Fruit fly (Drosophila melanogaster) whole organism, embryonic: ENCODE results near the gene Or88a.

ENCODE experiments used
- ATbp ChIP-seq: fragments of 200-800 bp; sonication (Bioruptor generic); optimal IDR thresholded peaks from 2 replicates; lab custom pipeline; 2017; ENCODE audit warnings: missing biosample characterization, mild to moderate bottlenecking, missing genetic modification characterization, missing genetic modification reagents
- Atf3 ChIP-seq: fragments of 200-800 bp; sonication (Bioruptor generic); optimal IDR thresholded peaks from 3 replicates; lab custom pipeline; 2016; ENCODE audit warnings: missing biosample characterization, missing genetic modification characterization
- CG12071 ChIP-seq: fragments of 200-800 bp; sonication (Bioruptor generic); optimal IDR thresholded peaks from 3 replicates; lab custom pipeline; 2018; ENCODE audit warnings: missing biosample characterization, mild to moderate bottlenecking, missing genetic modification characterization
- CG12769 ChIP-seq: fragments of 200-800 bp; sonication (Bioruptor generic); optimal IDR thresholded peaks from 2 replicates; lab custom pipeline; 2019; ENCODE audit warnings: missing biosample characterization, mild to moderate bottlenecking, missing genetic modification characterization, moderate library complexity
- CG15073 ChIP-seq: fragments of 200-800 bp; sonication (Bioruptor generic); optimal IDR thresholded peaks from 2 replicates; lab custom pipeline; 2016; ENCODE audit warnings: missing biosample characterization, missing genetic modification characterization
- CG15514 ChIP-seq: fragments of 200-800 bp; sonication (Bioruptor generic); optimal IDR thresholded peaks from 3 replicates; lab custom pipeline; 2017; ENCODE audit warnings: missing biosample characterization, missing genetic modification characterization, mild to moderate bottlenecking, moderate library complexity, missing genetic modification reagents
- CG15601 ChIP-seq: fragments of 200-800 bp; sonication (Bioruptor generic); optimal IDR thresholded peaks from 3 replicates; lab custom pipeline; 2019; ENCODE audit warnings: missing biosample characterization, mild to moderate bottlenecking, missing genetic modification characterization, moderate library complexity
- CG15696 ChIP-seq: fragments of 200-800 bp; sonication (Bioruptor generic); optimal IDR thresholded peaks from 2 replicates; lab custom pipeline; 2019; ENCODE audit warnings: missing biosample characterization, mild to moderate bottlenecking, missing genetic modification characterization, moderate library complexity
- CG1647 ChIP-seq: fragments of 200-800 bp; sonication (Bioruptor generic); optimal IDR thresholded peaks from 3 replicates; lab custom pipeline; 2016; ENCODE audit warnings: missing biosample characterization, missing genetic modification characterization
- CG17612 ChIP-seq: fragments of 200-800 bp; sonication (Bioruptor generic); IDR thresholded peaks from 2 replicates; pipeline ENCODE4 v1.3.6; 2022; ENCODE audit warnings: missing biosample characterization, missing genetic modification characterization
- CG18476 ChIP-seq: fragments of 200-800 bp; sonication (Bioruptor generic); optimal IDR thresholded peaks from 2 replicates; lab custom pipeline; 2016; ENCODE audit warnings: missing biosample characterization, mild to moderate bottlenecking, missing genetic modification characterization
- CG2712 ChIP-seq: fragments of 200-800 bp; optimal IDR thresholded peaks from 3 replicates; lab custom pipeline; 2019; ENCODE audit warnings: missing biosample characterization, mild to moderate bottlenecking, missing genetic modification characterization, moderate library complexity
- CG31365 ChIP-seq: fragments of 200-800 bp; sonication (Bioruptor generic); optimal IDR thresholded peaks from 2 replicates; lab custom pipeline; 2018; ENCODE audit warnings: missing biosample characterization, mild to moderate bottlenecking, missing genetic modification characterization
- CG3838 ChIP-seq: fragments of 200-800 bp; sonication (Bioruptor generic); optimal IDR thresholded peaks from 3 replicates; lab custom pipeline; 2016; ENCODE audit warnings: missing biosample characterization, missing genetic modification characterization
- CG5245 ChIP-seq: fragments of 200-800 bp; sonication (Bioruptor generic); optimal IDR thresholded peaks from 3 replicates; lab custom pipeline; 2016; ENCODE audit warnings: missing biosample characterization, missing genetic modification characterization
- CG7745 ChIP-seq: fragments of 200-800 bp; sonication (Bioruptor generic); optimal IDR thresholded peaks from 2 replicates; lab custom pipeline; 2018; ENCODE audit warnings: missing biosample characterization, mild to moderate bottlenecking, missing genetic modification characterization, moderate library complexity
- CG8944 ChIP-seq: fragments of 200-800 bp; sonication (Bioruptor generic); optimal IDR thresholded peaks from 3 replicates; lab custom pipeline; 2016; ENCODE audit warnings: missing biosample characterization, missing genetic modification characterization
- Chrac-16 ChIP-seq: fragments of 200-800 bp; sonication (Bioruptor generic); optimal IDR thresholded peaks from 3 replicates; lab custom pipeline; 2016; ENCODE audit warnings: missing biosample characterization, missing genetic modification characterization
- Doc2 ChIP-seq: fragments of 200-800 bp; sonication (Bioruptor generic); IDR thresholded peaks from 2 replicates; pipeline ENCODE4 v1.3.6; 2022; ENCODE audit warnings: missing biosample characterization, missing genetic modification characterization
- Elba2 ChIP-seq: fragments of 200-800 bp; sonication (Bioruptor generic); optimal IDR thresholded peaks from 3 replicates; lab custom pipeline; 2016; ENCODE audit warnings: missing biosample characterization, missing genetic modification characterization
- HHEX ChIP-seq: fragments of 200-800 bp; sonication (Bioruptor generic); optimal IDR thresholded peaks from 3 replicates; lab custom pipeline; 2017; ENCODE audit warnings: missing biosample characterization, mild to moderate bottlenecking, missing genetic modification characterization, missing genetic modification reagents
- Kr ChIP-seq: fragments of 200-800 bp; sonication (Bioruptor generic); optimal IDR thresholded peaks from 2 replicates; lab custom pipeline; 2017; ENCODE audit warnings: missing biosample characterization, mild to moderate bottlenecking, missing genetic modification characterization
- Max ChIP-seq: fragments of 200-800 bp; sonication (Bioruptor generic); optimal IDR thresholded peaks from 2 replicates; lab custom pipeline; 2016; ENCODE audit warnings: missing biosample characterization, mild to moderate bottlenecking, missing genetic modification characterization
- Scr ChIP-seq: fragments of 200-800 bp; sonication (Bioruptor generic); IDR thresholded peaks from 2 replicates; pipeline ENCODE4 v1.3.6; 2022; ENCODE audit warnings: missing biosample characterization, missing genetic modification characterization; ENCODE audit not compliant: partially characterized antibody
- ara ChIP-seq: fragments of 200-800 bp; sonication (Bioruptor generic); IDR thresholded peaks from 2 replicates; pipeline ENCODE4 v1.3.6; 2022; ENCODE audit warnings: missing biosample characterization, missing genetic modification characterization
- chn ChIP-seq: fragments of 200-800 bp; sonication (Bioruptor generic); optimal IDR thresholded peaks from 2 replicates; lab custom pipeline; 2016; ENCODE audit warnings: missing biosample characterization, missing genetic modification characterization
- ci ChIP-seq: fragments of 200-800 bp; sonication (Bioruptor generic); IDR thresholded peaks from 3 replicates; pipeline ENCODE4 v1.3.6; 2022; ENCODE audit warnings: missing biosample characterization, missing genetic modification characterization
- crc ChIP-seq: fragments of 200-800 bp; sonication (Bioruptor generic); optimal IDR thresholded peaks from 2 replicates; lab custom pipeline; 2016; ENCODE audit warnings: missing biosample characterization, missing genetic modification characterization
- crol ChIP-seq: fragments of 200-800 bp; sonication (Bioruptor generic); IDR thresholded peaks from 2 replicates; pipeline ENCODE4 v1.3.6; 2022; ENCODE audit warnings: missing biosample characterization, missing genetic modification characterization
- dysf ChIP-seq: fragments of 200-800 bp; sonication (Bioruptor generic); IDR thresholded peaks from 3 replicates; pipeline ENCODE4 v1.3.6; 2022; ENCODE audit warnings: missing biosample characterization, missing genetic modification characterization
- en ChIP-seq: fragments of 200-800 bp; sonication (Bioruptor generic); optimal IDR thresholded peaks from 2 replicates; lab custom pipeline; 2016; ENCODE audit warnings: missing biosample characterization, missing genetic modification characterization
- eve ChIP-seq, 2 experiments: fragments of >200 bp; optimal IDR thresholded peaks; 2 replicates each; lab custom pipeline; 2017; ENCODE audit warnings: missing biosample characterization in 2 of 2, missing genetic modification characterization in 2 of 2
- fu2 ChIP-seq: fragments of 200-800 bp; sonication (Bioruptor generic); optimal IDR thresholded peaks from 2 replicates; lab custom pipeline; 2016; ENCODE audit warnings: missing biosample characterization, missing genetic modification characterization
- gt ChIP-seq: fragments of 200-800 bp; sonication (Bioruptor generic); IDR thresholded peaks from 2 replicates; pipeline ENCODE4 v1.3.6; 2022; ENCODE audit warnings: missing biosample characterization, missing genetic modification characterization
- hb ChIP-seq: fragments of 200-800 bp; sonication (Bioruptor generic); IDR thresholded peaks from 3 replicates; pipeline ENCODE4 v1.3.6; 2022; ENCODE audit warnings: missing biosample characterization, missing genetic modification characterization; ENCODE audit not compliant: partially characterized antibody
- ind ChIP-seq: fragments of 200-800 bp; sonication (Bioruptor generic); optimal IDR thresholded peaks from 3 replicates; lab custom pipeline; 2016; ENCODE audit warnings: missing biosample characterization, missing genetic modification characterization
- lov ChIP-seq, 2 experiments: fragments of 200-800 bp in 1 of 2; fragments of >200 bp in 1 of 2; sonication (Bioruptor generic) in 1 of 2; IDR thresholded peaks in 1 of 2; optimal IDR thresholded peaks in 1 of 2; 2 replicates in 1 of 2; 3 replicates in 1 of 2; pipeline versions ENCODE4 v1.3.6 to Lab custom; 2017 to 2022; ENCODE audit warnings: missing biosample characterization in 1 of 2, missing genetic modification characterization in 1 of 2
- nau ChIP-seq: fragments of 200-800 bp; sonication (Bioruptor generic); optimal IDR thresholded peaks from 3 replicates; lab custom pipeline; 2017; ENCODE audit warnings: missing biosample characterization, mild to moderate bottlenecking, missing genetic modification characterization, missing genetic modification reagents
- scrt ChIP-seq: fragments of 200-800 bp; sonication (Bioruptor generic); optimal IDR thresholded peaks from 2 replicates; lab custom pipeline; 2018; ENCODE audit warnings: missing biosample characterization, mild to moderate bottlenecking, missing genetic modification characterization, moderate library complexity
- sens-2 ChIP-seq: fragments of 200-800 bp; sonication (Bioruptor generic); IDR thresholded peaks from 2 replicates; pipeline ENCODE4 v1.3.6; 2022; ENCODE audit warnings: missing biosample characterization, missing genetic modification characterization
- sima ChIP-seq: fragments of 200-800 bp; sonication (Bioruptor generic); optimal IDR thresholded peaks from 2 replicates; lab custom pipeline; 2016; ENCODE audit warnings: missing biosample characterization, missing genetic modification characterization
- sisA ChIP-seq: fragments of 200-800 bp; sonication (Bioruptor generic); IDR thresholded peaks from 2 replicates; pipeline ENCODE4 v1.3.6; 2022; ENCODE audit warnings: missing biosample characterization, missing genetic modification characterization
- slou ChIP-seq: fragments of 200-800 bp; sonication (Bioruptor generic); optimal IDR thresholded peaks from 3 replicates; lab custom pipeline; 2016; ENCODE audit warnings: missing biosample characterization, missing genetic modification characterization
- sr ChIP-seq: fragments of 200-800 bp; sonication (Bioruptor generic); IDR thresholded peaks from 3 replicates; pipeline ENCODE4 v1.3.6; 2022; ENCODE audit warnings: missing biosample characterization, missing genetic modification characterization
- ssp ChIP-seq: fragments of 200-800 bp; sonication (Bioruptor generic); IDR thresholded peaks from 2 replicates; pipeline ENCODE4 v1.3.6; 2022; ENCODE audit warnings: missing biosample characterization, missing genetic modification characterization
- stc ChIP-seq: fragments of 200-800 bp; sonication (Bioruptor generic); IDR thresholded peaks from 2 replicates; pipeline ENCODE4 v1.3.6; 2022; ENCODE audit warnings: missing biosample characterization, missing genetic modification characterization
- stwl ChIP-seq: fragments of 200-800 bp; sonication (Bioruptor generic); optimal IDR thresholded peaks from 3 replicates; lab custom pipeline; 2018; ENCODE audit warnings: missing biosample characterization, mild to moderate bottlenecking, missing genetic modification characterization, moderate library complexity
- zen ChIP-seq: fragments of 200-800 bp; sonication (Bioruptor generic); optimal IDR thresholded peaks from 3 replicates; lab custom pipeline; 2018; ENCODE audit warnings: missing biosample characterization, mild to moderate bottlenecking, missing genetic modification characterization, moderate library complexity

Gene Or88a

dm6 chr3R:14088887-14089567 is 20.2 kb upstream of the Or88a start, which contains the start of gene Npc2b (continued):
- TF ChIP-seq CG3838 (GFP tag; lab: Kevin White, UChicago), result peak; percentile 17
- no peak for TF ChIP-seq hb (GFP tag; lab: Robert Waterston, UW)
- peak; percentile 54 for TF ChIP-seq CG5245 (GFP tag; lab: Kevin White, UChicago)
- peak; percentile 52 for TF ChIP-seq CG15696 (tag; lab: Kevin White, UChicago)
- TF ChIP-seq lov (optimal IDR thresholded peaks at IDR 0.05; lab: Kevin White, UChicago), result no peak
- 0 out of 3 replicates have a peak, but pooled peaks have one; percentile 3 for TF ChIP-seq lov (GFP tag; IDR thresholded peaks at IDR 0.05; lab: Robert Waterston, UW)
- no peak for TF ChIP-seq CG7745 (tag; lab: Kevin White, UChicago)
- TF ChIP-seq CG2712, result peak; percentile 28
- TF ChIP-seq sisA (GFP tag; lab: Robert Waterston, UW), result peak; percentile 68

- no peak for TF ChIP-seq Atf3 (GFP tag; lab: Kevin White, UChicago)
- peak in 1 of 2 experiments; percentile 12 for TF ChIP-seq eve (GFP tag; optimal IDR thresholded peaks at IDR 0.05; lab: Kevin White, UChicago)
- TF ChIP-seq CG8944 (GFP tag; lab: Kevin White, UChicago), result no peak
- TF ChIP-seq hb (GFP tag; lab: Robert Waterston, UW), result no peak
- TF ChIP-seq ssp (GFP tag; lab: Robert Waterston, UW), result peak; percentile 46; the same call in 1 of the 2 replicates
- TF ChIP-seq crol (GFP tag; lab: Robert Waterston, UW), result no peak
- TF ChIP-seq scrt (GFP tag; lab: Kevin White, UChicago), result peak; percentile 26
- TF ChIP-seq dysf, result peak; percentile 74
- TF ChIP-seq Chrac-16, result no peak
- TF ChIP-seq CG15073 (GFP tag; lab: Kevin White, UChicago), result no peak
- TF ChIP-seq CG12769 (tag; lab: Kevin White, UChicago), result no peak
- TF ChIP-seq CG18476 (GFP tag; lab: Kevin White, UChicago), result peak; percentile 41
- TF ChIP-seq zen, result no peak
- no peak for TF ChIP-seq Doc2 (GFP tag; lab: Robert Waterston, UW)
- no peak for TF ChIP-seq chn
- peak; percentile 70 for TF ChIP-seq stc (GFP tag; lab: Robert Waterston, UW)
- TF ChIP-seq ind (GFP tag; lab: Kevin White, UChicago), result peak; percentile 33
- peak; percentile 0 for TF ChIP-seq CG15514 (GFP tag; lab: Kevin White, UChicago)
- no peak; the same call in 2 of the 3 replicates for TF ChIP-seq ci
- peak; percentile 36 for TF ChIP-seq CG15601 (tag; lab: Kevin White, UChicago)
- peak; percentile 53; the same call in 1 of the 2 replicates for TF ChIP-seq ara (GFP tag; lab: Robert Waterston, UW)
- TF ChIP-seq nau (GFP tag; lab: Kevin White, UChicago), result peak; percentile 25
- TF ChIP-seq crc (GFP tag; lab: Kevin White, UChicago), result no peak
- TF ChIP-seq en, result no peak
- no peak for TF ChIP-seq Scr (GFP tag; lab: Robert Waterston, UW)
- no peak for TF ChIP-seq Elba2 (GFP tag; lab: Kevin White, UChicago)
- no peak for TF ChIP-seq slou
- no peak for TF ChIP-seq Max (GFP tag; lab: Kevin White, UChicago)
- TF ChIP-seq HHEX, result peak; percentile 22
- no peak for TF ChIP-seq CG17612 (GFP tag; lab: Robert Waterston, UW)
- TF ChIP-seq gt (GFP tag; lab: Robert Waterston, UW), result no peak
- TF ChIP-seq sens-2 (GFP tag; lab: Robert Waterston, UW), result no peak
- TF ChIP-seq ATbp, result peak; percentile 64
- TF ChIP-seq fu2 (GFP tag; lab: Kevin White, UChicago), result no peak
- no peak for TF ChIP-seq CG31365 (tag; lab: Kevin White, UChicago)
- no peak for TF ChIP-seq sima
- TF ChIP-seq stwl (tag; lab: Kevin White, UChicago), result no peak
- no peak for TF ChIP-seq Kr
- no peak for TF ChIP-seq CG12071 (GFP tag; lab: Kevin White, UChicago)
- no peak for TF ChIP-seq CG1647
- TF ChIP-seq sr (GFP tag; lab: Robert Waterston, UW), result no peak
Measured at dm6 chr3R:14095428-14095827, 13.8 kb upstream of the Or88a start.
